Fruit fly (Drosophila melanogaster): ENCODE data around the gene Rox8.
A peak's percentile ranks its signal among the peaks of the same experiment; 100 is the strongest.

Gene Rox8

dm6 chr3R:24091653-24092052 is 43.6 kb upstream of the Rox8 start (continued):
- TF ChIP-seq lov (optimal IDR thresholded peaks at IDR 0.05) (no peak), lov (GFP tag; IDR thresholded peaks at IDR 0.05) (no peak), CG11695 (GFP tag; IDR thresholded peaks at IDR 0.05) (peak; percentile 18; the same call in 1 of the 3 replicates), CG17802 (tag; optimal IDR thresholded peaks at IDR 0.05) (no peak), CG11093 (GFP tag; IDR thresholded peaks at IDR 0.05) (no peak), z (GFP tag; IDR thresholded peaks at IDR 0.05) (no peak), Dfd (GFP tag; optimal IDR thresholded peaks at IDR 0.05) (no peak), CG6689 (GFP tag; IDR thresholded peaks at IDR 0.05) (0 out of 2 replicates have a peak, but pooled peaks have one; percentile 21), CG10979 (tag; optimal IDR thresholded peaks at IDR 0.05) (no peak), cwo (GFP tag; optimal IDR thresholded peaks at IDR 0.05) (peak; percentile 14), hbn (GFP tag; IDR thresholded peaks at IDR 0.05; ENCODE audit: partially characterized antibody) (no peak), CG30431 (GFP tag; optimal IDR thresholded peaks at IDR 0.05) (no peak), tup (GFP tag; optimal IDR thresholded peaks at IDR 0.05) (no peak), Vsx1 (GFP tag; optimal IDR thresholded peaks at IDR 0.05) (no peak), CG9817 (tag; optimal IDR thresholded peaks at IDR 0.05) (no peak), grn (GFP tag; optimal IDR thresholded peaks at IDR 0.05) (no peak), CG30403 (GFP tag; optimal IDR thresholded peaks at IDR 0.05) (no peak), CG8359 (GFP tag; optimal IDR thresholded peaks at IDR 0.05; ENCODE audit: borderline replicate concordance) (no peak), CG12299 (tag; optimal IDR thresholded peaks at IDR 0.05) (no peak), CG4424 (GFP tag; optimal IDR thresholded peaks at IDR 0.05) (no peak), Ets65A (GFP tag) (peak; percentile 72), esg (GFP tag; conservative IDR thresholded peaks at IDR 0.05) (0 out of 2 replicates have a peak, but pooled peaks have one; percentile 21), CG5245 (GFP tag; optimal IDR thresholded peaks at IDR 0.05) (no peak), B-H1 (GFP tag; IDR thresholded peaks at IDR 0.05) (no peak), gsb (GFP tag; IDR thresholded peaks at IDR 0.05) (no peak), CG3281 (GFP tag; optimal IDR thresholded peaks at IDR 0.05) (peak; percentile 24), Hsf (GFP tag; optimal IDR thresholded peaks at IDR 0.05) (no peak), CrebB (tag; optimal IDR thresholded peaks at IDR 0.05) (no peak), sug (tag; optimal IDR thresholded peaks at IDR 0.05) (no peak), luna (GFP tag; optimal IDR thresholded peaks at IDR 0.05) (no peak), HLH3B (GFP tag; IDR thresholded peaks at IDR 0.05) (0 out of 2 replicates have a peak, but pooled peaks have one; percentile 18), nau (GFP tag; optimal IDR thresholded peaks at IDR 0.05) (no peak), Asciz (GFP tag; optimal IDR thresholded peaks at IDR 0.05) (peak; percentile 9), MESR4 (GFP tag; optimal IDR thresholded peaks at IDR 0.05) (no peak), nerfin-1 (tag; optimal IDR thresholded peaks at IDR 0.05) (no peak), ssp (GFP tag; IDR thresholded peaks at IDR 0.05) (no peak), NFAT (GFP tag; IDR thresholded peaks at IDR 0.05) (0 out of 2 replicates have a peak, but pooled peaks have one; percentile 15), trem (tag; optimal IDR thresholded peaks at IDR 0.05) (no peak), NC2β (GFP tag; optimal IDR thresholded peaks at IDR 0.05) (no peak), eve (GFP tag; optimal IDR thresholded peaks at IDR 0.05) (peak in 1 of 2 experiments; percentile 41), Bgb (GFP tag; IDR thresholded peaks at IDR 0.05; ENCODE audit: partially characterized antibody) (no peak), CG15696 (tag; optimal IDR thresholded peaks at IDR 0.05) (no peak), slp2 (GFP tag; optimal IDR thresholded peaks at IDR 0.05) (no peak), CG10209 (GFP tag; optimal IDR thresholded peaks at IDR 0.05) (no peak), CG12942 (GFP tag; optimal IDR thresholded peaks at IDR 0.05) (no peak), btn (GFP tag; optimal IDR thresholded peaks at IDR 0.05) (no peak), CG11696 (GFP tag; IDR thresholded peaks at IDR 0.05) (no peak), gem (tag; optimal IDR thresholded peaks at IDR 0.05) (peak; percentile 39), Chrac-16 (GFP tag; optimal IDR thresholded peaks at IDR 0.05) (no peak), GATAe (GFP tag; conservative IDR thresholded peaks at IDR 0.05) (no peak), sna (GFP tag; IDR thresholded peaks at IDR 0.05; ENCODE audit: partially characterized antibody) (no peak), Side (GFP tag; optimal IDR thresholded peaks at IDR 0.05) (no peak)

Data from whole organism, embryonic.